Worm (Caenorhabditis elegans): Measurements from ENCODE around the gene sra-28.
A peak's percentile ranks its signal among the peaks of the same experiment; 100 is the strongest.

sra-28 gene

DNA sequence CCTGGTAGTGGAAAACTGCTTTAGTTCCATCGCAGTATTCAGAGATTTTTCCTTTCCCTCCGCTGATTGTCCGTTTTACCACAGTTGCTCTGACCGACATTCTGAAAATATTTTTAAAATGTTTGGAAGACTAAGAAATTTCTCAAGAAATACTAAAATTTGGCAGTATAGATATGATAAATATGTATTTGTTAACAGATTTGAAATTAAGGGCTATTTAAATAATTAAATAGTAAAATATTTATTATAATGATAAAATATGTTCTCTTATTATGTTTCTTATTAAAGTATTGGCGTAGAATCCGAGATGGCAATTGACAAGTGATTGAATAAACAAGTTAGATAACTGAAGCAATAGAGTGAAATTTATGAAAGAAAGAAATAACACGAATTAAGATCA lies 20.6 kb upstream of the sra-28 start, which contains the start of gene aipr-1:
Gene aipr-1, minus strand, starts transcription at position 101 of the 400 bp plus-strand sequence.
- TF ChIP-seq dao-5 (tag; optimal IDR thresholded peaks at IDR 0.05) (no peak), him-1 (tag; optimal IDR thresholded peaks at IDR 0.05) (no peak), W03F9.2 (tag; optimal IDR thresholded peaks at IDR 0.05) (no peak)

ce11 chrII:6592251-6592650 lies 18.7 kb upstream of the sra-28 start, which contains the start of gene C56C10.9:
Gene C56C10.9, minus strand, starts transcription at chrII:6592351.
- no peak for TF ChIP-seq dao-5 (tag; optimal IDR thresholded peaks at IDR 0.05)

ce11 chrII:6591000-6591399 lies 17.4 kb upstream of the sra-28 start:
- TF ChIP-seq W03F9.2 (tag; optimal IDR thresholded peaks at IDR 0.05) (no peak), him-1 (tag; optimal IDR thresholded peaks at IDR 0.05) (no peak), dao-5 (tag; optimal IDR thresholded peaks at IDR 0.05) (no peak)

DNA sequence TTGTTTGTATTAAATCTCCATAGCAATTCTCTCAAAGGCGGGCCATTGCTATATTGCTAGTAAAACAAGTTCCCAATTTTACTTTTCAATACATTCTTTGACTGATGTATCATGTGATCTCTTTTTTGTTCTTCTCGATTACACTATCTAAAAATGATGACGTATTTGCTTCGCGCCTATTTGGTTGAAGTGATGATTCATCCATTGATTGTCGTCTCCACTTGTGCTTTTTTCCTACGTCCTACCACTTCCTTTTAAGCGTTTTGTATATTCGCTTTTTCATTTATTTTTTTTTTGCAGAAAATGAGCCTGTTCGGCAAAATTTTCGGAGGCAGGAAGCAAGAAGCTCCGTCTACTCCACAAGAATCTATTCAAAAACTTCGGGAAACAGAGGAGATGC lies 15.8 kb upstream of the sra-28 start, which contains the start of gene vps-32.1:
Gene vps-32.1, plus strand, starts transcription at position 301 of the 400 bp plus-strand sequence.
- TF ChIP-seq him-1 (tag; optimal IDR thresholded peaks at IDR 0.05): no peak
- no peak for TF ChIP-seq W03F9.2 (tag; optimal IDR thresholded peaks at IDR 0.05)
- TF ChIP-seq dao-5 (tag; optimal IDR thresholded peaks at IDR 0.05): no peak

- TF ChIP-seq him-1 (tag; optimal IDR thresholded peaks at IDR 0.05) (peak; percentile 78), W03F9.2 (tag; optimal IDR thresholded peaks at IDR 0.05) (peak; percentile 95), dao-5 (tag; optimal IDR thresholded peaks at IDR 0.05) (no peak)
These were observed 15.2 kb upstream of the sra-28 start, which contains the start of gene icd-1 for ce11 chrII:6588605-6589292. Gene icd-1, minus strand, starts transcription at chrII:6588655.

DNA sequence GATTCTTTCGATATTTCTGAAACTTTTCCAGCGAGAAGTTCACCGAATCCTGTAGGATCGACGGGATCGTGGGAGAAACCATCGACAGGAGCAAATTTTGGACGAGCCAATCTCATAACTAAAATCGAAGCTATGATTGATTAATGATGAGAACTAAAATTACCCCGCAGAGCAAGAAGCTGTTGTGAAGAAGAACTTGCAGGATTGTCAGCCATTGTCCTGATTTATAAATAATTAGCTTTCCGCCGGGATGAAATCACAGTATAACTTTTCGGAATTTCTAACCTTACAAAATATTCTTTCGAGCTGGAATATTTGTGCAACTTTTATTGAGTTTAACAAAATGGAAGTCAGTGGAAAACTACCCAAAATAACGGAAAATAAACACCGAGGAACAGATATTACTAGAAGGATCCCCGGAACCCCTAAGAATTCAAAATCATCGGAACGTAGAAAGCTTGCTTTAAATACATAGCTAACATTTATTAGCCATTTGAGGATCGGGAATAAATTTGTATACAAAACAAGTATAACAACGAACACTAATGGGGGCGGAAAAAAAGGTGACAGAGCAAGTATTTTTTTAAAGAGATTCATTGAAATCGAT lies 13.8 kb upstream of the sra-28 start, which contains the start of gene C56C10.7:
Gene C56C10.7, minus strand, starts transcription at position 312 of the 607 bp plus-strand sequence.
- no peak for TF ChIP-seq him-1 (tag; optimal IDR thresholded peaks at IDR 0.05)
- TF ChIP-seq W03F9.2 (tag; optimal IDR thresholded peaks at IDR 0.05): no peak
- no peak for TF ChIP-seq dao-5 (tag; optimal IDR thresholded peaks at IDR 0.05)

DNA sequence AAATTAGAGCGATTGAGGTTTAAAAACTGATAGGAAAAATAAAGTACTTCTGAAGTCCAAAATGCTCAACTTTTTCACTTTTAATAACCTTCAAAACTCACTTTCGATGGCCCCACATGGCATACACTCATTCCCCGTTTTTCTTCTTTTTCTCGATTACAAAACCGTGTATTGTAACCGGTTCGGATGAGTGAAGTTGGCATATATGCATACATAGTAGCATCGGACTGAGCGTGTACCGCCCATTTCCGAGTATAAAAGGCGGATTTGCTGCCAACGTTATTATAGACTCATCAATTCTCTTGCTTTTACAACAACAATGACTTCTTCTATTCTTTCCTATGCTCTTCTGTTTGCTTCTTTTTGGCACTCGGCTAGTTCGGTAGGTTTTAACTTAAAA lies 9.2 kb upstream of the sra-28 start, which contains the start of gene C56C10.4:
Gene C56C10.4, plus strand, starts transcription at position 301 of the 400 bp plus-strand sequence.
- TF ChIP-seq dao-5 (tag; optimal IDR thresholded peaks at IDR 0.05): no peak
- no peak for TF ChIP-seq him-1 (tag; optimal IDR thresholded peaks at IDR 0.05)
- TF ChIP-seq W03F9.2 (tag; optimal IDR thresholded peaks at IDR 0.05): no peak

- TF ChIP-seq him-1 (tag; optimal IDR thresholded peaks at IDR 0.05) (no peak), W03F9.2 (tag; optimal IDR thresholded peaks at IDR 0.05) (no peak), dao-5 (tag; optimal IDR thresholded peaks at IDR 0.05) (no peak)
These were observed 7.7 kb upstream of the sra-28 start, which contains the start of gene C56C10.6 for ce11 chrII:6581236-6581635. Gene C56C10.6, minus strand, starts transcription at chrII:6581336.

DNA sequence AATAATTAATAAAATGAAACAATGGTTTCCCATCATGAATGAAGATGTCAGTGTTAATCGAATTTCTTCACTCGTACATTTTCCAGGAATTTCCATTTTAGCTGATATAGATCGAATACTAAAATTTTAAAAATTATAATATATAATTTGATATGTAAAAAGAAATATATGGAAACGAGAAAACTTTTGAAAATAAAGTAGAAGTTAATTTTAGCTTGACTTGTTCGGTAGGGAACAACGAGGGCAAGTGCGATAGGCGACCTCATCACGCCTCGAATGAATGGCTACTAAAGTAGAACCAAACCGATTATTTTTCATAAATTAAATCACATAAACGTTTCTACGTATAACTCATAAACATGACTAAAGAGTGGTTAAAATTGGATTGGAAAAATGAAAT lies 4.8 kb upstream of the sra-28 start, which contains the start of gene sra-31:
Gene sra-31, minus strand, starts transcription at position 101 of the 400 bp plus-strand sequence.
- no peak for TF ChIP-seq dao-5 (tag; optimal IDR thresholded peaks at IDR 0.05)
- no peak for TF ChIP-seq him-1 (tag; optimal IDR thresholded peaks at IDR 0.05)
- TF ChIP-seq W03F9.2 (tag; optimal IDR thresholded peaks at IDR 0.05): no peak

- TF ChIP-seq dao-5 (tag; optimal IDR thresholded peaks at IDR 0.05) (no peak), him-1 (tag; optimal IDR thresholded peaks at IDR 0.05) (no peak), W03F9.2 (tag; optimal IDR thresholded peaks at IDR 0.05) (no peak)
These were observed 2.1 kb upstream of the sra-28 start, which contains the start of gene sra-29 for ce11 chrII:6575647-6576046. Gene sra-29, minus strand, starts transcription at chrII:6575747.

DNA sequence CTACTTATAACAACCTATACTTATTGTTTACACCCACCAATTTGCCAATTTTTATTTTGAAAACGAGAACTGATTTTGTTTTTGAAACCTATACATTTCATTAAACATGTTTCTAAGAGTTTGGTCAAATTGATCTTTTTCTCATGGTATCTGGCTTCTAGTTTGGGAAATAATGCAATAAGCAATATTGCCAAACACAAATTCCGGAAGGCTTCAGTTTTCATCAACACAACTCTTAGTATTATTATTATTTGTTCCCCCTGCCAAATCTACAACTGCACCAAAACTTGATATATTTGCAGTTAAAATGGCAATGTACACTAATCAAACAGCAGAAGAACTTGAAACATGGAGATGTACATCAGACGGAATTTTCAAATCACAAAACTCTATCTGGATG lies 4.9 kb downstream of the sra-28 start, which contains the start of gene sra-27:
Gene sra-27, plus strand, starts transcription at position 301 of the 400 bp plus-strand sequence.
- TF ChIP-seq dao-5 (tag; optimal IDR thresholded peaks at IDR 0.05) (no peak), him-1 (tag; optimal IDR thresholded peaks at IDR 0.05) (no peak), W03F9.2 (tag; optimal IDR thresholded peaks at IDR 0.05) (no peak)

DNA sequence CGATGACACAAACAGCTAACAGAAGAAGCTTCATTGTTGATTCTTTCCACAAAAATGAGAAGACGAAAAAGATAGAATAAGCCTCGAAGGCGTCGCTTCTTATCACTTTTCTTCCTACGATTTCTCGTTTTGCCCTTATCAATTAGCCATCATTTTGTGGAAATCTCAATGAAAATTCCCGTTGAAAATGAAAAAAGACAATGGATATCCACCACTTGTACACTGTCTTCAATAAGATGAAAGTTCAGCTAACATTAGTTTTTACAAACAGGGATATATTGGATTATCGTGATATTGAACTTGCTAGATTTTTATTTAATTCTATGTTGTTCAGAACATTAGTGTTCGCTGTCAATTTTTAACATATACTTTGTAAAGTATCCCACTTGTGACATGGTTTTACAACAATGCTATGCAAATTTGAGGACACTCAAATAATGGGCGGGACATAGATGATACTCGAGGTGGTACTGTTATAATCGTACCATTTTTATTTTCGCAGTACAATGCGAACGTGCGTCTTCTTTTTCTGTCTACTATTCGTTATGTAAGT lies 6.9 kb downstream of the sra-28 start, which contains the start of the genes F18C5.5 and F18C5.9:
Gene F18C5.5, minus strand, starts transcription at position 101 of the 553 bp plus-strand sequence.
Gene F18C5.9, plus strand, starts transcription at position 503 of the 553 bp plus-strand sequence.
- no peak for TF ChIP-seq dao-5 (tag; optimal IDR thresholded peaks at IDR 0.05)
- TF ChIP-seq him-1 (tag; optimal IDR thresholded peaks at IDR 0.05): no peak
- TF ChIP-seq W03F9.2 (tag; optimal IDR thresholded peaks at IDR 0.05): no peak

DNA sequence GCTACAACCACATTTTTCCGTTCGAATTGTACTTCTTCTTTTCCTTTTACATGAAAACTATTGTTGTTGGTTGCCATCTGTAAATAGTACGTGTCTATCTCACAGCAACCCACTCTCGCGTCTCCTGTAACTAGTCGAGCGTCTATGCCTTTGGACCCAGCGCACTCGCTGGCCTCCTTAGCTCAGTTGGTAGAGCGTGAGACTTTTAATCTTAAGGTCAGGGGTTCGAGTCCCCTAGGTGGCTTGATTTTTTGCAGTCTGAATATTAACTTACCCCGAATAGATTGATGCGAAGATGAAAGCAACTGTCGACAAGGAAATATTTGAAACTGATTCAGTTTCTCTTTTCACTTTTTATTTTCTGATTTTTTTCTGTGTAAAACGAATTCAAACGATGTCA lies 8.5 kb downstream of the sra-28 start, which contains the start of gene mpz-3:
Gene mpz-3, minus strand, starts transcription at position 320 of the 400 bp plus-strand sequence.
- no peak for TF ChIP-seq him-1 (tag; optimal IDR thresholded peaks at IDR 0.05)
- no peak for TF ChIP-seq W03F9.2 (tag; optimal IDR thresholded peaks at IDR 0.05)
- TF ChIP-seq dao-5 (tag; optimal IDR thresholded peaks at IDR 0.05): no peak

Data from whole organism, L4/young adult.